Worm (Caenorhabditis elegans) whole organism, young adult: ENCODE measurements around the gene fbxa-151.
A peak's percentile ranks its signal among the peaks of the same experiment; 100 is the strongest.

Experiments
- C17E4.6 ChIP-seq: fragments of 200-800 bp; sonication (Bioruptor generic); IDR thresholded peaks from 2 replicates; pipeline ENCODE4 v1.3.6; 2022; ENCODE audit warnings: missing genetic modification reagents, missing genetic modification characterization, missing compliant biosample characterization
- F10E7.11 ChIP-seq: sonication (generic microtip); optimal IDR thresholded peaks from 2 replicates; lab custom pipeline; 2017; ENCODE audit warnings: mild to moderate bottlenecking, missing genetic modification characterization, moderate library complexity, missing compliant biosample characterization
- F22D6.2 ChIP-seq: sonication (generic microtip); optimal IDR thresholded peaks from 2 replicates; lab custom pipeline; 2016; ENCODE audit warnings: mild to moderate bottlenecking, missing genetic modification characterization, missing compliant biosample characterization
- F49E8.2 ChIP-seq: sonication (generic microtip); optimal IDR thresholded peaks from 3 replicates; lab custom pipeline; 2017; ENCODE audit warnings: missing genetic modification characterization, mild to moderate bottlenecking, missing compliant biosample characterization, antibody characterized with exemption, moderate library complexity; ENCODE audit not compliant: insufficient read depth
- F57C9.4 ChIP-seq: sonication (generic microtip); optimal IDR thresholded peaks from 2 replicates; lab custom pipeline; 2017; ENCODE audit warnings: mild to moderate bottlenecking, missing genetic modification characterization, missing compliant biosample characterization
- K11D2.4 ChIP-seq: fragments of 200-800 bp; sonication (Bioruptor generic); IDR thresholded peaks from 2 replicates; pipeline ENCODE4 v1.3.6; 2022; ENCODE audit warnings: missing genetic modification reagents, missing genetic modification characterization, missing compliant biosample characterization
- ama-1 ChIP-seq, 3 experiments: fragments of 150-350 bp in 1 of 3; sonication (generic microtip) in 2 of 3; optimal IDR thresholded peaks; 2 replicates each; lab custom pipeline; 2014 to 2018; ENCODE audit warnings: missing biosample characterization in 2 of 3, missing genetic modification characterization in 2 of 3, missing genetic modification reagents in 2 of 3
- aptf-2 ChIP-seq: fragments of 200-800 bp; sonication (Bioruptor generic); conservative IDR thresholded peaks from 2 replicates; pipeline ENCODE4 v1.3.6; 2022; ENCODE audit warnings: missing genetic modification reagents, missing genetic modification characterization, missing compliant biosample characterization
- aptf-3 ChIP-seq: fragments of 200-800 bp; sonication (Bioruptor generic); IDR thresholded peaks from 2 replicates; pipeline ENCODE4 v1.3.6; 2022; ENCODE audit warnings: missing genetic modification characterization, missing compliant biosample characterization
- athp-1 ChIP-seq: sonication (generic microtip); optimal IDR thresholded peaks from 2 replicates; lab custom pipeline; 2017; ENCODE audit warnings: mild to moderate bottlenecking, missing genetic modification characterization, missing compliant biosample characterization
- cebp-1 ChIP-seq, 2 experiments: fragments of 200-800 bp in 1 of 2; sonication (Bioruptor generic) in 1 of 2; sonication (generic microtip) in 1 of 2; IDR thresholded peaks in 1 of 2; optimal IDR thresholded peaks in 1 of 2; 2 replicates each; pipeline versions ENCODE4 v1.3.6 to Lab custom; 2017 to 2022; ENCODE audit warnings: missing compliant biosample characterization in 2 of 2, missing genetic modification characterization in 2 of 2, mild to moderate bottlenecking in 1 of 2, missing genetic modification reagents in 1 of 2, moderate library complexity in 1 of 2
- ceh-91 ChIP-seq: fragments of 200-800 bp; sonication (Bioruptor generic); IDR thresholded peaks from 2 replicates; pipeline ENCODE4 v1.3.6; 2022; ENCODE audit warnings: missing genetic modification reagents, missing genetic modification characterization, missing compliant biosample characterization
- die-1 ChIP-seq: sonication (generic microtip); optimal IDR thresholded peaks from 2 replicates; lab custom pipeline; 2016; ENCODE audit warnings: missing genotype, mild to moderate bottlenecking, missing genetic modification characterization, missing compliant biosample characterization
- egrh-3 ChIP-seq: fragments of 200-800 bp; sonication (Bioruptor generic); IDR thresholded peaks from 2 replicates; pipeline ENCODE4 v1.3.6; 2022; ENCODE audit warnings: missing genetic modification reagents, missing genetic modification characterization, missing compliant biosample characterization
- ets-4 ChIP-seq: fragments of 200-800 bp; sonication (Bioruptor generic); optimal IDR thresholded peaks from 2 replicates; lab custom pipeline; 2018; ENCODE audit warnings: mild to moderate bottlenecking, missing genetic modification characterization, missing compliant biosample characterization
- fkh-3 ChIP-seq: sonication (generic microtip); optimal IDR thresholded peaks from 2 replicates; lab custom pipeline; 2016; ENCODE audit warnings: mild to moderate bottlenecking, missing genetic modification characterization, missing compliant biosample characterization
- hmg-1.2 ChIP-seq: fragments of 200-800 bp; sonication (Bioruptor generic); IDR thresholded peaks from 2 replicates; pipeline ENCODE4 v1.3.6; 2022; ENCODE audit warnings: missing genetic modification reagents, missing genetic modification characterization, missing compliant biosample characterization
- hmg-20 ChIP-seq: fragments of 200-800 bp; sonication (Bioruptor generic); IDR thresholded peaks from 2 replicates; pipeline ENCODE4 v1.3.6; 2022; ENCODE audit warnings: missing genetic modification reagents, missing genetic modification characterization, missing compliant biosample characterization
- hrde-1 ChIP-seq: sonication (generic microtip); optimal IDR thresholded peaks from 2 replicates; lab custom pipeline; 2016; ENCODE audit warnings: missing genetic modification characterization, mild to moderate bottlenecking, missing compliant biosample characterization, moderate library complexity, missing genotype, missing genetic modification reagents, borderline replicate concordance
- let-526 ChIP-seq: fragments of 200-800 bp; sonication (Bioruptor generic); IDR thresholded peaks from 2 replicates; pipeline ENCODE4 v1.3.6; 2022; ENCODE audit warnings: missing genetic modification reagents, missing genetic modification characterization, missing compliant biosample characterization
- let-607 ChIP-seq, 2 experiments: fragments of 200-800 bp in 1 of 2; sonication (Bioruptor generic) in 1 of 2; sonication (generic microtip) in 1 of 2; optimal IDR thresholded peaks; 2 replicates each; lab custom pipeline; 2016 to 2018; ENCODE audit warnings: mild to moderate bottlenecking in 2 of 2, missing compliant biosample characterization in 2 of 2, missing genetic modification characterization in 2 of 2, moderate library complexity in 2 of 2, missing genotype in 1 of 2
- lin-54 ChIP-seq: fragments of 200-800 bp; sonication (Bioruptor generic); optimal IDR thresholded peaks from 2 replicates; lab custom pipeline; 2018; ENCODE audit warnings: mild to moderate bottlenecking, missing genetic modification characterization, missing compliant biosample characterization
- nfya-1 ChIP-seq: sonication (generic microtip); optimal IDR thresholded peaks from 2 replicates; lab custom pipeline; 2017; ENCODE audit warnings: antibody characterized with exemption, missing compliant biosample characterization, missing genetic modification characterization, borderline replicate concordance; ENCODE audit not compliant: insufficient read depth
- nhr-27 ChIP-seq: fragments of 200-800 bp; sonication (Bioruptor generic); optimal IDR thresholded peaks from 2 replicates; lab custom pipeline; 2018; ENCODE audit warnings: mild to moderate bottlenecking, missing genetic modification characterization, moderate library complexity, missing compliant biosample characterization
- nhr-80 ChIP-seq: sonication (generic microtip); optimal IDR thresholded peaks from 2 replicates; lab custom pipeline; 2016; ENCODE audit warnings: missing genetic modification characterization, missing compliant biosample characterization
- nhr-90 ChIP-seq: sonication (generic microtip); optimal IDR thresholded peaks from 2 replicates; lab custom pipeline; 2016; ENCODE audit warnings: missing genotype, mild to moderate bottlenecking, missing genetic modification characterization, missing compliant biosample characterization
- repo-1 ChIP-seq: sonication (generic microtip); optimal IDR thresholded peaks from 2 replicates; lab custom pipeline; 2017; ENCODE audit warnings: mild to moderate bottlenecking, missing genetic modification characterization, missing compliant biosample characterization
- sea-2 ChIP-seq: fragments of 200-800 bp; sonication (Bioruptor generic); IDR thresholded peaks from 2 replicates; pipeline ENCODE4 v1.3.6; 2022; ENCODE audit warnings: missing genetic modification characterization, missing compliant biosample characterization
- snpc-1.3 ChIP-seq: sonication (generic microtip); optimal IDR thresholded peaks from 2 replicates; lab custom pipeline; 2017; ENCODE audit warnings: missing genetic modification characterization, mild to moderate bottlenecking, missing compliant biosample characterization, antibody characterized with exemption, moderate library complexity, missing genotype, missing genetic modification reagents; ENCODE audit not compliant: insufficient read depth
- snpc-4 ChIP-seq, 5 experiments: fragments of 150-350 bp in 1 of 5; sonication (generic microtip) in 4 of 5; optimal IDR thresholded peaks; 2 replicates each; lab custom pipeline; 2014 to 2018; ENCODE audit warnings: missing genetic modification characterization in 5 of 5, missing biosample characterization in 3 of 5, antibody characterized with exemption in 2 of 5, mild to moderate bottlenecking in 2 of 5, missing compliant biosample characterization in 2 of 5, missing genotype in 2 of 5, moderate library complexity in 2 of 5, missing genetic modification reagents in 1 of 5
- tlf-1 ChIP-seq: fragments of 200-800 bp; sonication (Bioruptor generic); optimal IDR thresholded peaks from 2 replicates; lab custom pipeline; 2018; ENCODE audit warnings: mild to moderate bottlenecking, missing genetic modification characterization, missing compliant biosample characterization
- unc-130 ChIP-seq: sonication (generic microtip); optimal IDR thresholded peaks from 2 replicates; lab custom pipeline; 2016; ENCODE audit warnings: missing genetic modification reagents, missing genetic modification characterization, missing compliant biosample characterization
- zfh-2 ChIP-seq: fragments of 200-800 bp; sonication (Bioruptor generic); conservative IDR thresholded peaks from 2 replicates; pipeline ENCODE4 v1.3.6; 2022; ENCODE audit warnings: missing genetic modification reagents, missing genetic modification characterization, missing compliant biosample characterization
- zim-3 ChIP-seq: sonication (generic microtip); optimal IDR thresholded peaks from 2 replicates; lab custom pipeline; 2017; ENCODE audit warnings: mild to moderate bottlenecking, missing genetic modification characterization, moderate library complexity, missing compliant biosample characterization

The fbxa-151 gene

DNA sequence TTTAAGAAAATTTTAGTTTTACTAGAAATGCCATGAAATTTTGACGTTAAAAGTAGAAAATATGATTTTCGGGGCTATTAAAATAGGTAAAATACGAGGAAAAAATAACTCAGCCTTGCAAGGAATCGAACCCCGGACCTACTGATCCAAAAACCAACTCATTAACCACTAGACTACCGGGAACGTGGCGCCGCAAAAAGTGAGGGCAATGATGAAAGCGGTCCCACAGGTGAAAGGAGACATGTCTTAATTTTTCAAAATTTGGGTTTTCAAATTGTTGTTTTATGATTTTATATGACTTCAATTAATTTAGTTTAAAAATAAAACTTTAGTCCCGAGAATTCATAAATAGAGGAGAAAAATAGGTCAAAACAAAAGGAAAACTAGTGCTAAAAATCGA lies 36.0 kb downstream of the fbxa-151 start (continued):
- no peak for TF ChIP-seq nhr-27 (tag; lab: Kevin White, UChicago)
- TF ChIP-seq aptf-2 (GFP tag; lab: Robert Waterston, UW) = no peak
- TF ChIP-seq let-607 (tag; optimal IDR thresholded peaks at IDR 0.05; lab: Kevin White, UChicago) = no peak
- TF ChIP-seq C17E4.6 = no peak

DNA sequence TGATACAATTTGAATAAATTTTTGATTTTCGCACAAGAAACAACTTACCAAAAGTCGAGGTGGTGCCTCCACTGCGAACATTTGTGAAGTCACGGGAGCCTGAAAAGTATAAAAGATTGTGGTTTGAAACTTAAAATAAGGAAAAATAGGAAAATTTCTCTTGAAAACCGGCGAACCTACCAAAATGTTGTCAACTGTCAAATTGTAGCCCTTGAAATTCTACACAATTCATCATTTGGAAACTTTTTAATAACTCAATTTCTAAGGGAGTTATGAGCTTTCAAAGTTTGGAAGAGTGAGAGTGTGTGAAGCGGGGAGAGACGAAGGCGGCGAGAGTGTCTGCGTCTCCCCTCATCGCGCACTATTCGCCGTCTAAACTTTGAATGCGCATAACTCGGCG lies 36.5 kb downstream of the fbxa-151 start, which contains the start of gene pes-4:
pes-4 (minus strand) TSS at position 101 of the 400 bp plus-strand sequence.
- no peak for TF ChIP-seq egrh-3
- no peak for TF ChIP-seq aptf-3 (GFP tag; lab: Robert Waterston, UW)
- TF ChIP-seq hmg-1.2 = peak; percentile 46; the same call in 1 of the 2 replicates

- TF ChIP-seq athp-1 (tag; lab: Kevin White, UChicago) (no peak), die-1 (tag; lab: Kevin White, UChicago) (no peak), F57C9.4 (tag; lab: Kevin White, UChicago) (no peak), tlf-1 (no peak), F10E7.11 (no peak), hmg-1.2 (peak; percentile 79), ets-4 (GFP tag; lab: Kevin White, UChicago) (no peak), F22D6.2 (no peak), aptf-3 (GFP tag; lab: Robert Waterston, UW) (no peak), C17E4.6 (no peak), repo-1 (tag; lab: Kevin White, UChicago) (no peak), snpc-4 (GFP tag; optimal IDR thresholded peaks at IDR 0.05; lab: Kevin White, UChicago) (no peak), snpc-4 (tag; optimal IDR thresholded peaks at IDR 0.05; lab: Kevin White, UChicago) (no peak), F49E8.2 (tag; lab: Kevin White, UChicago) (no peak), nhr-90 (tag; lab: Kevin White, UChicago) (no peak), zfh-2 (GFP tag; lab: Robert Waterston, UW) (peak; percentile 63)
Observed at ce11 chrIII:1229510-1229909, 37.2 kb downstream of the fbxa-151 start.

- TF ChIP-seq ceh-91 (GFP tag; lab: Robert Waterston, UW) = no peak
- TF ChIP-seq zim-3 = no peak
- TF ChIP-seq nfya-1 (tag; lab: Kevin White, UChicago) = no peak
- no peak for TF ChIP-seq ama-1 (optimal IDR thresholded peaks at IDR 0.05; lab: Kevin White, UChicago)
- TF ChIP-seq ama-1 (GFP tag; optimal IDR thresholded peaks at IDR 0.05; lab: Kevin White, UChicago) = no peak
- TF ChIP-seq, all 124 proteins: peak for 0
Observed at ce11 chrIII:1228593-1228992, 38.1 kb downstream of the fbxa-151 start.

ce11 chrIII:1226256-1226655 lies 40.4 kb downstream of the fbxa-151 start:
- TF ChIP-seq hrde-1 (tag; lab: Kevin White, UChicago) = no peak
- TF ChIP-seq hmg-1.2 = peak; percentile 56; the same call in 1 of the 2 replicates
- peak; percentile 62 for TF ChIP-seq nhr-80 (tag; lab: Kevin White, UChicago)

DNA sequence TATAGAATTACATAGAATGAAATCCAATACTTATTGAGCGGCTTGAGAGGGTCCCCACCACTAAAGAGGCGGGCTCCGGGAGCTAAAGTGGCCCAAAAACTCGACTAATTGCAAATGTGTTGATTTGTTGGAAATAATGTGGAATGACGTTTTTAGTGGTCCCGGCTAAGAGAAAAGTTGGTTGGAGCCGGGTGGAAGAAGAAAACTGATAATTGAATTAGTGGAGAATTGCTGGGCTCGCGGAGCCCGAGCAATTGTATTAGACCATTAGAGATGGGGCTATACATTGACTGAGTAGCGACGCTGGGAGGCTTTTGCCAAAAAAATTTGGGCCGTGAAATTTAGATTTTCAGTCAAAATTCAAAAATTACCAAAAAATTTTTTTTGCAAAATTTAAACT lies 41.1 kb downstream of the fbxa-151 start:
- TF ChIP-seq fkh-3 = no peak
- no peak for TF ChIP-seq ets-4 (GFP tag; lab: Kevin White, UChicago)
- TF ChIP-seq K11D2.4 (GFP tag; lab: Robert Waterston, UW) = no peak
- no peak for TF ChIP-seq nhr-27 (tag; lab: Kevin White, UChicago)
- TF ChIP-seq sea-2 = no peak
- no peak for TF ChIP-seq let-526 (GFP tag; lab: Robert Waterston, UW)
- TF ChIP-seq cebp-1 (GFP tag; IDR thresholded peaks at IDR 0.05; lab: Robert Waterston, UW) = no peak
- TF ChIP-seq cebp-1 (tag; optimal IDR thresholded peaks at IDR 0.05; lab: Kevin White, UChicago) = no peak
- TF ChIP-seq hmg-20 (GFP tag; lab: Robert Waterston, UW) = no peak
- no peak for TF ChIP-seq snpc-1.3 (tag; lab: Kevin White, UChicago)
- no peak for TF ChIP-seq unc-130 (GFP tag; lab: Kevin White, UChicago)
- no peak for TF ChIP-seq lin-54 (GFP tag; lab: Kevin White, UChicago)
- TF ChIP-seq, all 124 proteins: peak for 0
